Worm (Caenorhabditis elegans) whole organism, young adult: Measurements from ENCODE around the gene tpk-1.

ENCODE experiments used
- B0019.2 ChIP-seq: fragments of 200-800 bp; sonication (Bioruptor generic); conservative IDR thresholded peaks from 2 replicates; pipeline ENCODE4 v1.3.6; 2022; ENCODE audit warnings: missing genetic modification reagents, missing genetic modification characterization, missing compliant biosample characterization
- C06A6.2 ChIP-seq: fragments of 200-800 bp; sonication (Bioruptor generic); conservative IDR thresholded peaks from 2 replicates; pipeline ENCODE4 v1.3.6; 2022; ENCODE audit warnings: missing genetic modification characterization, missing compliant biosample characterization
- F10E7.11 ChIP-seq: sonication (generic microtip); optimal IDR thresholded peaks from 2 replicates; lab custom pipeline; 2017; ENCODE audit warnings: mild to moderate bottlenecking, missing genetic modification characterization, moderate library complexity, missing compliant biosample characterization
- F23B12.7 ChIP-seq: sonication (generic microtip); optimal IDR thresholded peaks from 2 replicates; lab custom pipeline; 2017; ENCODE audit warnings: missing genetic modification characterization, mild to moderate bottlenecking, missing compliant biosample characterization, antibody characterized with exemption, moderate library complexity; ENCODE audit not compliant: insufficient read depth
- F33H1.4 ChIP-seq: fragments of 200-800 bp; sonication (Bioruptor generic); IDR thresholded peaks from 2 replicates; pipeline ENCODE4 v1.3.6; 2022; ENCODE audit warnings: missing genetic modification reagents, missing genetic modification characterization, missing compliant biosample characterization
- T26A5.8 ChIP-seq: sonication (generic microtip); optimal IDR thresholded peaks from 2 replicates; lab custom pipeline; 2016; ENCODE audit warnings: missing genetic modification characterization, missing compliant biosample characterization
- Y56A3A.18 ChIP-seq: fragments of 200-800 bp; sonication (Bioruptor generic); IDR thresholded peaks from 2 replicates; pipeline ENCODE4 v1.3.6; 2022; ENCODE audit warnings: missing genetic modification reagents, missing genetic modification characterization, missing compliant biosample characterization
- Y67H2A.10 ChIP-seq: fragments of 200-800 bp; sonication (Bioruptor generic); conservative IDR thresholded peaks from 2 replicates; pipeline ENCODE4 v1.3.6; 2022; ENCODE audit warnings: missing genetic modification reagents, missing genetic modification characterization, missing compliant biosample characterization
- Y79H2A.3 ChIP-seq: fragments of 200-800 bp; sonication (Bioruptor generic); conservative IDR thresholded peaks from 2 replicates; pipeline ENCODE4 v1.3.6; 2022; ENCODE audit warnings: missing genetic modification reagents, missing genetic modification characterization, missing compliant biosample characterization
- ZK185.1 ChIP-seq: sonication (generic microtip); optimal IDR thresholded peaks from 2 replicates; lab custom pipeline; 2016; ENCODE audit warnings: mild to moderate bottlenecking, missing genetic modification characterization, missing compliant biosample characterization; ENCODE audit not compliant: poor library complexity, severe bottlenecking
- aptf-3 ChIP-seq: fragments of 200-800 bp; sonication (Bioruptor generic); IDR thresholded peaks from 2 replicates; pipeline ENCODE4 v1.3.6; 2022; ENCODE audit warnings: missing genetic modification characterization, missing compliant biosample characterization
- atf-7 ChIP-seq: sonication (generic microtip); optimal IDR thresholded peaks from 2 replicates; lab custom pipeline; 2017; ENCODE audit warnings: mild to moderate bottlenecking, missing genetic modification characterization, missing compliant biosample characterization
- attf-6 ChIP-seq: fragments of 200-800 bp; sonication (Bioruptor generic); IDR thresholded peaks from 2 replicates; pipeline ENCODE4 v1.3.6; 2022; ENCODE audit warnings: missing genetic modification reagents, missing genetic modification characterization, missing compliant biosample characterization
- ccch-3 ChIP-seq: fragments of 200-800 bp; sonication (Bioruptor generic); optimal IDR thresholded peaks from 2 replicates; lab custom pipeline; 2018; ENCODE audit warnings: mild to moderate bottlenecking, missing genetic modification characterization, missing compliant biosample characterization
- ceh-58 ChIP-seq: fragments of 200-800 bp; sonication (Bioruptor generic); IDR thresholded peaks from 2 replicates; pipeline ENCODE4 v1.3.6; 2022; ENCODE audit warnings: missing genetic modification characterization, missing compliant biosample characterization
- ceh-91 ChIP-seq: fragments of 200-800 bp; sonication (Bioruptor generic); IDR thresholded peaks from 2 replicates; pipeline ENCODE4 v1.3.6; 2022; ENCODE audit warnings: missing genetic modification reagents, missing genetic modification characterization, missing compliant biosample characterization
- dox-1 ChIP-seq: fragments of 200-800 bp; sonication (Bioruptor generic); IDR thresholded peaks from 2 replicates; pipeline ENCODE4 v1.3.6; 2022; ENCODE audit warnings: missing genetic modification reagents, missing genetic modification characterization, missing compliant biosample characterization
- dpff-1 ChIP-seq: sonication (generic microtip); optimal IDR thresholded peaks from 2 replicates; lab custom pipeline; 2017; ENCODE audit warnings: mild to moderate bottlenecking, missing genetic modification characterization, missing compliant biosample characterization
- efl-1 ChIP-seq: fragments of 150-350 bp; optimal IDR thresholded peaks from 2 replicates; lab custom pipeline; 2014; ENCODE audit warnings: missing biosample characterization, missing genetic modification reagents, missing genetic modification characterization
- egl-44 ChIP-seq: fragments of 200-800 bp; sonication (Bioruptor generic); IDR thresholded peaks from 2 replicates; pipeline ENCODE4 v1.3.6; 2022; ENCODE audit warnings: missing genetic modification reagents, missing genetic modification characterization, missing compliant biosample characterization
- hlh-26 ChIP-seq: fragments of 200-800 bp; sonication (Bioruptor generic); conservative IDR thresholded peaks from 2 replicates; pipeline ENCODE4 v1.3.6; 2022; ENCODE audit warnings: missing genetic modification reagents, missing genetic modification characterization, missing compliant biosample characterization
- hmg-1.2 ChIP-seq: fragments of 200-800 bp; sonication (Bioruptor generic); IDR thresholded peaks from 2 replicates; pipeline ENCODE4 v1.3.6; 2022; ENCODE audit warnings: missing genetic modification reagents, missing genetic modification characterization, missing compliant biosample characterization
- hmg-20 ChIP-seq: fragments of 200-800 bp; sonication (Bioruptor generic); IDR thresholded peaks from 2 replicates; pipeline ENCODE4 v1.3.6; 2022; ENCODE audit warnings: missing genetic modification reagents, missing genetic modification characterization, missing compliant biosample characterization
- hsf-1 ChIP-seq: fragments of 200-800 bp; sonication (Bioruptor generic); IDR thresholded peaks from 2 replicates; pipeline ENCODE4 v1.3.6; 2022; ENCODE audit warnings: missing genetic modification reagents, missing genetic modification characterization, missing compliant biosample characterization
- lir-1 ChIP-seq: fragments of 200-800 bp; sonication (Bioruptor generic); conservative IDR thresholded peaks from 2 replicates; pipeline ENCODE4 v1.3.6; 2022; ENCODE audit warnings: missing genetic modification reagents, missing genetic modification characterization, missing compliant biosample characterization
- mel-28 ChIP-seq: sonication (generic microtip); optimal IDR thresholded peaks from 2 replicates; lab custom pipeline; 2016; ENCODE audit warnings: borderline replicate concordance, mild to moderate bottlenecking, missing genetic modification characterization, missing compliant biosample characterization
- mxl-1 ChIP-seq: sonication (generic microtip); optimal IDR thresholded peaks from 2 replicates; lab custom pipeline; 2016; ENCODE audit warnings: missing genetic modification characterization, missing compliant biosample characterization
- nfyb-1 ChIP-seq: fragments of 200-800 bp; sonication (Bioruptor generic); IDR thresholded peaks from 2 replicates; pipeline ENCODE4 v1.3.6; 2022; ENCODE audit warnings: missing genetic modification reagents, missing genetic modification characterization, missing compliant biosample characterization
- nhr-80 ChIP-seq: sonication (generic microtip); optimal IDR thresholded peaks from 2 replicates; lab custom pipeline; 2016; ENCODE audit warnings: missing genetic modification characterization, missing compliant biosample characterization
- pbrm-1 ChIP-seq: fragments of 200-800 bp; sonication (Bioruptor generic); IDR thresholded peaks from 2 replicates; pipeline ENCODE4 v1.3.6; 2022; ENCODE audit warnings: missing genetic modification reagents, missing genetic modification characterization, missing compliant biosample characterization
- rec-8 ChIP-seq, 2 experiments: sonication (generic microtip); optimal IDR thresholded peaks; 2 replicates each; lab custom pipeline; 2016; ENCODE audit warnings: mild to moderate bottlenecking in 2 of 2, missing genetic modification characterization in 2 of 2, missing genetic modification reagents in 2 of 2, missing genotype in 2 of 2, missing biosample characterization in 1 of 2, missing compliant biosample characterization in 1 of 2, moderate library complexity in 1 of 2
- repo-1 ChIP-seq: sonication (generic microtip); optimal IDR thresholded peaks from 2 replicates; lab custom pipeline; 2017; ENCODE audit warnings: mild to moderate bottlenecking, missing genetic modification characterization, missing compliant biosample characterization
- rpc-1 ChIP-seq, 2 experiments: fragments of 150-350 bp in 1 of 2; sonication (generic microtip) in 1 of 2; optimal IDR thresholded peaks; 2 replicates each; lab custom pipeline; 2014 to 2018; ENCODE audit warnings: missing biosample characterization in 1 of 2, missing genetic modification characterization in 1 of 2, missing genetic modification reagents in 1 of 2, missing genotype in 1 of 2
- snpc-1.1 ChIP-seq: sonication (generic microtip); optimal IDR thresholded peaks from 2 replicates; lab custom pipeline; 2017; ENCODE audit warnings: missing genetic modification characterization, mild to moderate bottlenecking, missing compliant biosample characterization, antibody characterized with exemption, moderate library complexity, missing genotype, missing genetic modification reagents; ENCODE audit not compliant: insufficient read depth
- snpc-4 ChIP-seq, 5 experiments: fragments of 150-350 bp in 1 of 5; sonication (generic microtip) in 4 of 5; optimal IDR thresholded peaks; 2 replicates each; lab custom pipeline; 2014 to 2018; ENCODE audit warnings: missing genetic modification characterization in 5 of 5, missing biosample characterization in 3 of 5, antibody characterized with exemption in 2 of 5, mild to moderate bottlenecking in 2 of 5, missing compliant biosample characterization in 2 of 5, missing genotype in 2 of 5, moderate library complexity in 2 of 5, missing genetic modification reagents in 1 of 5
- zim-3 ChIP-seq: sonication (generic microtip); optimal IDR thresholded peaks from 2 replicates; lab custom pipeline; 2017; ENCODE audit warnings: mild to moderate bottlenecking, missing genetic modification characterization, moderate library complexity, missing compliant biosample characterization
- ztf-18 ChIP-seq: sonication (generic microtip); optimal IDR thresholded peaks from 2 replicates; lab custom pipeline; 2016; ENCODE audit warnings: missing genotype, mild to moderate bottlenecking, missing genetic modification characterization, missing compliant biosample characterization
- ztf-28 ChIP-seq: fragments of 200-800 bp; sonication (Bioruptor generic); IDR thresholded peaks from 2 replicates; pipeline ENCODE4 v1.3.6; 2022; ENCODE audit warnings: missing genetic modification reagents, missing genetic modification characterization, missing compliant biosample characterization
- ztf-6 ChIP-seq: fragments of 200-800 bp; sonication (Bioruptor generic); IDR thresholded peaks from 2 replicates; pipeline ENCODE4 v1.3.6; 2022; ENCODE audit warnings: missing genetic modification reagents, missing genetic modification characterization, missing compliant biosample characterization

tpk-1 gene

ce11 chrIII:8889931-8890330 lies 22.0 kb upstream of the tpk-1 start, which contains the start of gene lnkn-1:
TSS of gene lnkn-1 (plus strand) at chrIII:8890231.
- TF ChIP-seq F33H1.4 (GFP tag; lab: Robert Waterston, UW) (no peak), ztf-18 (tag; lab: Kevin White, UChicago) (no peak), hmg-20 (GFP tag; lab: Robert Waterston, UW) (no peak), ZK185.1 (tag; lab: Kevin White, UChicago) (no peak), dox-1 (GFP tag; lab: Robert Waterston, UW) (no peak), lir-1 (GFP tag; lab: Robert Waterston, UW) (no peak), snpc-4 (GFP tag; optimal IDR thresholded peaks at IDR 0.05; lab: Kevin White, UChicago) (no peak), snpc-4 (tag; optimal IDR thresholded peaks at IDR 0.05; lab: Kevin White, UChicago) (no peak)
- TF ChIP-seq, all 124 proteins: peak for 0

- no peak for TF ChIP-seq atf-7
- no peak for TF ChIP-seq Y67H2A.10 (GFP tag; lab: Robert Waterston, UW)
- no peak for TF ChIP-seq B0019.2 (GFP tag; lab: Robert Waterston, UW)
- no peak for TF ChIP-seq ceh-91 (GFP tag; lab: Robert Waterston, UW)
- TF ChIP-seq ztf-6 (GFP tag; lab: Robert Waterston, UW), result no peak
- TF ChIP-seq mxl-1, result no peak
- TF ChIP-seq ZK185.1 (tag; lab: Kevin White, UChicago), result no peak
- TF ChIP-seq hlh-26 (GFP tag; lab: Robert Waterston, UW), result no peak
- no peak for TF ChIP-seq efl-1
- no peak for TF ChIP-seq ztf-18 (tag; lab: Kevin White, UChicago)
- no peak for TF ChIP-seq pbrm-1
- no peak for TF ChIP-seq nfyb-1
- TF ChIP-seq ccch-3 (GFP tag; lab: Kevin White, UChicago), result no peak
- no peak for TF ChIP-seq aptf-3 (GFP tag; lab: Robert Waterston, UW)
- TF ChIP-seq zim-3 (tag; lab: Kevin White, UChicago), result no peak
- TF ChIP-seq T26A5.8 (tag; lab: Kevin White, UChicago), result no peak
- no peak for TF ChIP-seq repo-1 (tag; lab: Kevin White, UChicago)
- TF ChIP-seq rec-8 (tag; optimal IDR thresholded peaks at IDR 0.05; lab: Kevin White, UChicago), result no peak
- no peak for TF ChIP-seq F23B12.7 (tag; lab: Kevin White, UChicago)
Measured at ce11 chrIII:8893464-8893863, 18.5 kb upstream of the tpk-1 start, which contains the start of gene ZK637.4. TSS of gene ZK637.4 (plus strand) at chrIII:8893764.

- TF ChIP-seq snpc-1.1 (no peak), rpc-1 (optimal IDR thresholded peaks at IDR 0.05; lab: Kevin White, UChicago) (no peak), rpc-1 (tag; optimal IDR thresholded peaks at IDR 0.05; lab: Kevin White, UChicago) (no peak), ztf-28 (GFP tag; lab: Robert Waterston, UW) (no peak), F10E7.11 (no peak), Y67H2A.10 (GFP tag; lab: Robert Waterston, UW) (no peak), ccch-3 (GFP tag; lab: Kevin White, UChicago) (no peak), C06A6.2 (GFP tag; lab: Robert Waterston, UW) (no peak), nfyb-1 (no peak), Y56A3A.18 (GFP tag; lab: Robert Waterston, UW) (no peak), attf-6 (no peak), mel-28 (tag; lab: Kevin White, UChicago) (no peak), hmg-1.2 (no peak), ceh-58 (GFP tag; lab: Robert Waterston, UW) (no peak), dpff-1 (tag; lab: Kevin White, UChicago) (no peak), egl-44 (GFP tag; lab: Robert Waterston, UW) (no peak), hsf-1 (GFP tag; lab: Robert Waterston, UW) (no peak), nhr-80 (tag; lab: Kevin White, UChicago) (no peak), atf-7 (no peak), Y79H2A.3 (GFP tag; lab: Robert Waterston, UW) (no peak), hmg-20 (GFP tag; lab: Robert Waterston, UW) (no peak)
Measured at ce11 chrIII:8894782-8895181, 17.2 kb upstream of the tpk-1 start, which contains the start of gene asna-1. TSS of gene asna-1 (plus strand) at chrIII:8895082.
